Fruit fly (Drosophila melanogaster) whole organism, embryonic: ENCODE results near the gene Stat92E.

Experiments used
- Aef1 ChIP-seq: fragments of 200-800 bp; sonication (Bioruptor generic); IDR thresholded peaks from 3 replicates; pipeline ENCODE4 v1.3.6; 2022; ENCODE audit warnings: missing biosample characterization, missing genetic modification characterization
- Awh ChIP-seq: fragments of 200-800 bp; sonication (Bioruptor generic); IDR thresholded peaks from 2 replicates; pipeline ENCODE4, ENCODE4 v1.3.6; 2022; ENCODE audit warnings: missing biosample characterization, missing genetic modification characterization
- B-H2 ChIP-seq: fragments of 200-800 bp; sonication (Bioruptor generic); optimal IDR thresholded peaks from 2 replicates; lab custom pipeline; 2018; ENCODE audit warnings: missing biosample characterization, mild to moderate bottlenecking, missing genetic modification characterization
- CG11723 ChIP-seq: fragments of 200-800 bp; sonication (Bioruptor generic); optimal IDR thresholded peaks from 2 replicates; lab custom pipeline; 2017; ENCODE audit warnings: missing biosample characterization, mild to moderate bottlenecking, missing genetic modification characterization
- CG13624 ChIP-seq: fragments of 200-800 bp; sonication (Bioruptor generic); optimal IDR thresholded peaks from 2 replicates; lab custom pipeline; 2016; ENCODE audit warnings: missing biosample characterization, missing genetic modification characterization
- CG1647 ChIP-seq: fragments of 200-800 bp; sonication (Bioruptor generic); optimal IDR thresholded peaks from 3 replicates; lab custom pipeline; 2016; ENCODE audit warnings: missing biosample characterization, missing genetic modification characterization
- CG2116 ChIP-seq: fragments of 200-800 bp; sonication (Bioruptor generic); optimal IDR thresholded peaks from 3 replicates; lab custom pipeline; 2018; ENCODE audit warnings: missing biosample characterization, mild to moderate bottlenecking, missing genetic modification characterization
- CG30020 ChIP-seq: fragments of 200-800 bp; optimal IDR thresholded peaks from 2 replicates; lab custom pipeline; 2019; ENCODE audit warnings: missing biosample characterization, mild to moderate bottlenecking, missing genetic modification characterization, moderate library complexity
- CG30403 ChIP-seq: fragments of 200-800 bp; sonication (Bioruptor generic); optimal IDR thresholded peaks from 3 replicates; lab custom pipeline; 2016; ENCODE audit warnings: missing biosample characterization, missing genetic modification characterization
- CG31365 ChIP-seq: fragments of 200-800 bp; sonication (Bioruptor generic); optimal IDR thresholded peaks from 2 replicates; lab custom pipeline; 2018; ENCODE audit warnings: missing biosample characterization, mild to moderate bottlenecking, missing genetic modification characterization
- CG3726 ChIP-seq: fragments of 200-800 bp; sonication (Bioruptor generic); IDR thresholded peaks from 3 replicates; pipeline ENCODE4, ENCODE4 v1.3.6; 2022; ENCODE audit warnings: missing biosample characterization, missing genetic modification characterization
- CG4854 ChIP-seq: fragments of 200-800 bp; sonication (Bioruptor generic); optimal IDR thresholded peaks from 2 replicates; lab custom pipeline; 2016; ENCODE audit warnings: missing biosample characterization, missing genetic modification characterization, inconsistent platforms
- CG6254 ChIP-seq: fragments of 200-800 bp; sonication (Bioruptor generic); optimal IDR thresholded peaks from 3 replicates; lab custom pipeline; 2017; ENCODE audit warnings: mild to moderate bottlenecking, missing biosample characterization, missing genetic modification reagents, missing genetic modification characterization
- CG7963 ChIP-seq: fragments of 200-800 bp; sonication (Bioruptor generic); IDR thresholded peaks from 3 replicates; pipeline ENCODE4 v1.3.6; 2022; ENCODE audit warnings: missing biosample characterization, missing genetic modification characterization; ENCODE audit not compliant: partially characterized antibody
- CG8765 ChIP-seq: fragments of 200-800 bp; sonication (Bioruptor generic); IDR thresholded peaks from 2 replicates; pipeline ENCODE4 v1.3.6; 2022; ENCODE audit warnings: missing biosample characterization, missing genetic modification characterization
- D19A ChIP-seq: fragments of 200-800 bp; optimal IDR thresholded peaks from 3 replicates; lab custom pipeline; 2019; ENCODE audit warnings: missing biosample characterization, mild to moderate bottlenecking, missing genetic modification characterization, moderate library complexity
- Deaf1 ChIP-seq: fragments of 200-800 bp; optimal IDR thresholded peaks from 3 replicates; lab custom pipeline; 2019; ENCODE audit warnings: missing biosample characterization, mild to moderate bottlenecking, missing genetic modification characterization, moderate library complexity
- Ets65A ChIP-seq: fragments of 200-800 bp; sonication (Bioruptor generic); peaks from one replicate; lab custom pipeline; 2016; ENCODE audit warnings: missing biosample characterization, missing genetic modification characterization
- Fer1 ChIP-seq: fragments of 200-800 bp; sonication (Bioruptor generic); optimal IDR thresholded peaks from 2 replicates; lab custom pipeline; 2017; ENCODE audit warnings: missing biosample characterization, mild to moderate bottlenecking, missing genetic modification characterization
- Gug ChIP-seq: fragments of 200-800 bp; sonication (Bioruptor generic); IDR thresholded peaks from 4 replicates; pipeline ENCODE4 v1.3.6; 2022; ENCODE audit warnings: missing biosample characterization, missing genetic modification characterization
- H15 ChIP-seq: fragments of 200-800 bp; sonication (Bioruptor generic); IDR thresholded peaks from 3 replicates; pipeline ENCODE4 v1.3.6; 2022; ENCODE audit warnings: missing biosample characterization, missing genetic modification characterization
- HLH54F ChIP-seq: fragments of 200-800 bp; sonication (Bioruptor generic); optimal IDR thresholded peaks from 3 replicates; lab custom pipeline; 2016; ENCODE audit warnings: missing biosample characterization, missing genetic modification characterization
- HmgZ ChIP-seq: fragments of 200-800 bp; sonication (Bioruptor generic); optimal IDR thresholded peaks from 2 replicates; lab custom pipeline; 2018; ENCODE audit warnings: missing biosample characterization, mild to moderate bottlenecking, missing genetic modification characterization
- Pdp1 ChIP-seq, 2 experiments: fragments of 200-800 bp; sonication (Bioruptor generic); optimal IDR thresholded peaks; 3 replicates each; lab custom pipeline; 2016; ENCODE audit warnings: missing biosample characterization in 2 of 2, missing genetic modification characterization in 2 of 2, mild to moderate bottlenecking in 1 of 2, moderate library complexity in 1 of 2
- Ravus ChIP-seq: fragments of 200-800 bp; sonication (Bioruptor generic); IDR thresholded peaks from 2 replicates; pipeline ENCODE4 v1.3.6; 2022; ENCODE audit warnings: missing biosample characterization, missing genetic modification characterization
- Sin3A ChIP-seq: fragments of >200 bp; optimal IDR thresholded peaks from 2 replicates; lab custom pipeline; 2018
- Ssrp ChIP-seq: fragments of 200-800 bp; sonication (Bioruptor generic); optimal IDR thresholded peaks from 2 replicates; lab custom pipeline; 2018; ENCODE audit warnings: missing biosample characterization, mild to moderate bottlenecking, missing genetic modification characterization, moderate library complexity
- Tbp ChIP-seq: fragments of >200 bp; optimal IDR thresholded peaks from 2 replicates; lab custom pipeline; 2018; ENCODE audit warnings: missing biosample characterization, missing genetic modification characterization
- az2 ChIP-seq: fragments of 200-800 bp; sonication (Bioruptor generic); optimal IDR thresholded peaks from 3 replicates; lab custom pipeline; 2016; ENCODE audit warnings: missing biosample characterization, missing genetic modification characterization
- chif ChIP-seq, 2 experiments: fragments of 200-800 bp; sonication (Bioruptor generic); optimal IDR thresholded peaks; 3 replicates each; lab custom pipeline; 2016; ENCODE audit warnings: missing biosample characterization in 2 of 2, missing genetic modification characterization in 2 of 2
- dati ChIP-seq: fragments of 200-800 bp; sonication (Bioruptor generic); IDR thresholded peaks from 2 replicates; pipeline ENCODE4 v1.3.6; 2022; ENCODE audit warnings: missing biosample characterization, missing genetic modification characterization
- dpn ChIP-seq, 2 experiments: fragments of 200-800 bp; sonication (Bioruptor generic); optimal IDR thresholded peaks; 3 replicates each; lab custom pipeline; 2016; ENCODE audit warnings: missing biosample characterization in 2 of 2, missing genetic modification characterization in 2 of 2
- ems ChIP-seq: fragments of 200-800 bp; sonication (Bioruptor generic); optimal IDR thresholded peaks from 3 replicates; lab custom pipeline; 2016; ENCODE audit warnings: missing biosample characterization, missing genetic modification characterization
- en ChIP-seq: fragments of 200-800 bp; sonication (Bioruptor generic); optimal IDR thresholded peaks from 2 replicates; lab custom pipeline; 2016; ENCODE audit warnings: missing biosample characterization, missing genetic modification characterization
- exex ChIP-seq: fragments of 200-800 bp; sonication (Bioruptor generic); optimal IDR thresholded peaks from 4 replicates; lab custom pipeline; 2018; ENCODE audit warnings: missing biosample characterization, mild to moderate bottlenecking, missing genetic modification characterization, moderate library complexity
- gcm ChIP-seq: fragments of 200-800 bp; sonication (Bioruptor generic); optimal IDR thresholded peaks from 2 replicates; lab custom pipeline; 2019; ENCODE audit warnings: missing biosample characterization, mild to moderate bottlenecking, missing genetic modification characterization, moderate library complexity
- nerfin-1 ChIP-seq: fragments of 200-800 bp; sonication (Bioruptor generic); optimal IDR thresholded peaks from 3 replicates; lab custom pipeline; 2019; ENCODE audit warnings: missing biosample characterization, mild to moderate bottlenecking, missing genetic modification characterization, moderate library complexity
- nmo ChIP-seq: fragments of 200-800 bp; sonication (Bioruptor generic); optimal IDR thresholded peaks from 2 replicates; lab custom pipeline; 2018; ENCODE audit warnings: missing biosample characterization, mild to moderate bottlenecking, missing genetic modification characterization, moderate library complexity
- pum ChIP-seq: fragments of 200-800 bp; sonication (Bioruptor generic); optimal IDR thresholded peaks from 2 replicates; lab custom pipeline; 2016; ENCODE audit warnings: missing biosample characterization, missing genetic modification characterization
- repo ChIP-seq: fragments of 200-800 bp; sonication (Bioruptor generic); optimal IDR thresholded peaks from 2 replicates; lab custom pipeline; 2016; ENCODE audit warnings: missing biosample characterization, missing genetic modification characterization
- schlank ChIP-seq: fragments of 200-800 bp; sonication (Bioruptor generic); optimal IDR thresholded peaks from 2 replicates; lab custom pipeline; 2018; ENCODE audit warnings: missing biosample characterization, mild to moderate bottlenecking, missing genetic modification characterization
- slou ChIP-seq: fragments of 200-800 bp; sonication (Bioruptor generic); optimal IDR thresholded peaks from 3 replicates; lab custom pipeline; 2016; ENCODE audit warnings: missing biosample characterization, missing genetic modification characterization
- ssp ChIP-seq: fragments of 200-800 bp; sonication (Bioruptor generic); IDR thresholded peaks from 2 replicates; pipeline ENCODE4 v1.3.6; 2022; ENCODE audit warnings: missing biosample characterization, missing genetic modification characterization
- ttk ChIP-seq: fragments of 200-800 bp; sonication (Bioruptor generic); IDR thresholded peaks from 2 replicates; pipeline ENCODE4 v2.1.2; 2022; ENCODE audit warnings: missing biosample characterization, missing genetic modification characterization
- zen ChIP-seq: fragments of 200-800 bp; sonication (Bioruptor generic); optimal IDR thresholded peaks from 3 replicates; lab custom pipeline; 2018; ENCODE audit warnings: missing biosample characterization, mild to moderate bottlenecking, missing genetic modification characterization, moderate library complexity

Gene Stat92E

DNA sequence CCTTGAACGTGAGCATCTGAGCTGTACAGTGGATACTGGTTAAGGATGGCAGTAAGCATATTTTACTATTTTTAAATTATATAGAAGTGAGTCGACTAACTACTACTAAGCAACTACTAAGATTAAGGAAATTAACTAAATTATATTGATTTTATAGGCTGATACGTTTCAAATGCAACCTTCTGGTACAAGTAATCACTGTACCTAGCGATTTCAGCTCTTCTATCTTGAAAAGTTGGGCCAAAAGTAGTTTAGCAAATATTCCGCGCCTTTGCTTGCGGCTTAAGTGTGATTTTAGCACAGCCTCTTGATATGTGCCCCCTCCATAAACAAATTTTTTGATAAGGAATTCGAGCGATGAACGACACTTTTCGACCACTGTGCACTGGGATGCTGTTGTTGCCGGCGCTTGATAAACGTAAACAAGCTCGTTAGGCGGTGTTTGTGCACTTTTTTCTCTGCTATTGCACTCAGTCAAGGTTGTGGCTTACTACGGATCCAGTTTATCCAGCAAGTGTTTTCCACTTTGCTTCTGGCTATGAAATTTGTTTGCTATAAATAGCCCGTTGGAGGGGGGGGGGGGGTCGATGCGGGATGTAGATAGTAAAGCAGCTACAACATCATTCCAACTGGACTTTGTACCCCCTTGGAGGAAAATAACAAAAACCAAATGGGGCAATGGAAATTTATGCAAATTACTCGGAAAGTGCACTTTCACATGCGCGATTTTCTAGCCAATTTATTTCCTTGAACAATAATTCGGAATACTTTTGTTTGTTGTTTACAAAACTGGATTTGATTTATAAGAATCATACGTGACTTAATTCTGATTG, 4.4 kb upstream of the Stat92E start (continued):
- no peak for TF ChIP-seq CG7963 (GFP tag; lab: Robert Waterston, UW)
- no peak for TF ChIP-seq gcm (GFP tag; lab: Kevin White, UChicago)
- TF ChIP-seq exex (tag; lab: Kevin White, UChicago), result no peak
- peak; percentile 83 for TF ChIP-seq H15 (GFP tag; lab: Robert Waterston, UW)
- TF ChIP-seq CG11723 (GFP tag; lab: Kevin White, UChicago), result peak; percentile 26
- no peak for TF ChIP-seq B-H2 (GFP tag; lab: Kevin White, UChicago)
- TF ChIP-seq schlank, result no peak
- TF ChIP-seq CG8765 (GFP tag; lab: Robert Waterston, UW), result peak; percentile 50; the same call in 1 of the 2 replicates
- TF ChIP-seq dpn (GFP tag; optimal IDR thresholded peaks at IDR 0.05; lab: Kevin White, UChicago), result peak; percentile 51 to 73
- TF ChIP-seq Pdp1 (GFP tag; optimal IDR thresholded peaks at IDR 0.05; lab: Kevin White, UChicago), result peak in 1 of 2 experiments; percentile 1
- TF ChIP-seq CG6254 (GFP tag; lab: Kevin White, UChicago), result peak; percentile 29
- no peak for TF ChIP-seq HmgZ (tag; lab: Kevin White, UChicago)
- peak; percentile 66 for TF ChIP-seq ttk (GFP tag; lab: Robert Waterston, UW)
- TF ChIP-seq D19A, result peak; percentile 40
- peak; percentile 78 for TF ChIP-seq Ravus (GFP tag; lab: Robert Waterston, UW)
- no peak for TF ChIP-seq ems (GFP tag; lab: Kevin White, UChicago)
- TF ChIP-seq nerfin-1 (tag; lab: Kevin White, UChicago), result no peak
- peak; percentile 68; the same call in 3 of the 4 replicates for TF ChIP-seq Gug (GFP tag; lab: Robert Waterston, UW)
- no peak for TF ChIP-seq Sin3A (lab: Kevin White, UChicago)
- peak; percentile 36 for TF ChIP-seq HLH54F (GFP tag; lab: Kevin White, UChicago)
- no peak for TF ChIP-seq repo (GFP tag; lab: Kevin White, UChicago)
- TF ChIP-seq az2 (GFP tag; lab: Kevin White, UChicago), result peak; percentile 38
- peak; percentile 33; the same call in 1 of the 2 replicates for TF ChIP-seq ssp
- TF ChIP-seq zen (tag; lab: Kevin White, UChicago), result no peak
- TF ChIP-seq CG13624 (GFP tag; lab: Kevin White, UChicago), result peak; percentile 54
- TF ChIP-seq CG30403 (GFP tag; lab: Kevin White, UChicago), result peak; percentile 66
- no peak for TF ChIP-seq slou (GFP tag; lab: Kevin White, UChicago)
- peak; percentile 66 for TF ChIP-seq Fer1
- TF ChIP-seq CG3726 (GFP tag; lab: Robert Waterston, UW), result peak; percentile 49; the same call in 1 of the 3 replicates
- peak; percentile 70 for TF ChIP-seq Awh (GFP tag; lab: Robert Waterston, UW)
- no peak for TF ChIP-seq dati (GFP tag; lab: Robert Waterston, UW)
- no peak for TF ChIP-seq en (GFP tag; lab: Kevin White, UChicago)
- peak; percentile 64 for TF ChIP-seq nmo (GFP tag; lab: Kevin White, UChicago)
- TF ChIP-seq Aef1 (GFP tag; lab: Robert Waterston, UW), result peak; percentile 86
- TF ChIP-seq CG2116 (GFP tag; lab: Kevin White, UChicago), result no peak
- no peak for TF ChIP-seq CG30020 (tag; lab: Kevin White, UChicago)
- no peak for TF ChIP-seq chif (GFP tag; optimal IDR thresholded peaks at IDR 0.05; lab: Kevin White, UChicago)
- peak; percentile 31 for TF ChIP-seq Deaf1 (tag; lab: Kevin White, UChicago)
- peak; percentile 55 for TF ChIP-seq Ssrp (tag; lab: Kevin White, UChicago)
- TF ChIP-seq pum (GFP tag; lab: Kevin White, UChicago), result no peak
- TF ChIP-seq Tbp (GFP tag; lab: Kevin White, UChicago), result no peak
- no peak for TF ChIP-seq CG31365 (tag; lab: Kevin White, UChicago)
- TF ChIP-seq Ets65A, result peak; percentile 33
- no peak for TF ChIP-seq CG1647 (GFP tag; lab: Kevin White, UChicago)
- TF ChIP-seq CG4854 (GFP tag; lab: Kevin White, UChicago), result peak; percentile 33
